Worm (Caenorhabditis elegans) whole organism, L3 larva: ENCODE results near the gene R02F2.9.
A peak's percentile ranks its signal among the peaks of the same experiment; 100 is the strongest.

Experiments used
- elt-2 ChIP-seq: sonication (generic microtip); optimal IDR thresholded peaks from 2 replicates; lab custom pipeline; 2016; ENCODE audit warnings: missing genetic modification reagents, mild to moderate bottlenecking, missing genetic modification characterization, missing compliant biosample characterization
- nhr-43 ChIP-seq: sonication (generic microtip); optimal IDR thresholded peaks from 2 replicates; lab custom pipeline; 2016; ENCODE audit warnings: mild to moderate bottlenecking, missing genetic modification characterization, missing compliant biosample characterization; ENCODE audit not compliant: poor library complexity, severe bottlenecking
- pqm-1 ChIP-seq: fragments of 150-350 bp; optimal IDR thresholded peaks from 2 replicates; lab custom pipeline; 2017; ENCODE audit warnings: missing biosample characterization, missing genetic modification characterization, inconsistent platforms

Gene R02F2.9

DNA sequence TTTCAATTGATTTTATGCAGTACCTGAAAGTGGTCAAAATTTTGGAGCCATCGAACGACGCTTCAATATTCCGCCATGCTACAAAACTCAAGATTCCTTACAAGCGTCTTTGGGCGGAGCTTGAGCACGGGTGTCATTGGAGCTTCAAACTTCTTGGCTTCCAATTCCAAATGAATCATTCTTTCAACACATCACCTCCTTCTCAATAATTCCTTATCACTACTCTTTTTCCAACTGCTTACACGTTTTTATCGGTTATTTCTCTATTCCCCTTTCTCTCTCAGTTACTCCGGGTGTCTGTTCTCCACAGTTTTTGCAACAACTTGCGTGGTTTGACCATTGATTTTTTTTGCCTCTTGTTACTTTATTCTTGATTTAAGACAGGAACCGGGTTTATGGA, 47.7 kb downstream of the R02F2.9 start, which contains the start of gene F09F7.5:
Gene F09F7.5 (plus strand): TSS at position 258 of the 400 bp plus-strand sequence.
- TF ChIP-seq nhr-43 (tag; lab: Kevin White, UChicago): no peak
- peak; percentile 64 for TF ChIP-seq pqm-1 (tag; lab: Kevin White, UChicago)
- TF ChIP-seq elt-2: peak; percentile 70
- TF ChIP-seq, all 47 proteins: peak for 2
